Fruit fly (Drosophila melanogaster) whole organism, pupa: ENCODE measurements around the gene CG13766.

Experiments
- CG14655 ChIP-seq: fragments of 200-800 bp; sonication (Bioruptor generic); optimal IDR thresholded peaks from 3 replicates; lab custom pipeline; 2017; ENCODE audit warnings: mild to moderate bottlenecking, missing biosample characterization, missing genetic modification reagents, missing genetic modification characterization
- CG15710 ChIP-seq: fragments of 200-800 bp; sonication (Bioruptor generic); optimal IDR thresholded peaks from 2 replicates; lab custom pipeline; 2018; ENCODE audit warnings: missing biosample characterization, mild to moderate bottlenecking, missing genetic modification characterization, moderate library complexity
- CG17806 ChIP-seq: fragments of 200-800 bp; sonication (Bioruptor generic); optimal IDR thresholded peaks from 2 replicates; lab custom pipeline; 2018; ENCODE audit warnings: missing biosample characterization, mild to moderate bottlenecking, missing genetic modification characterization, moderate library complexity
- CG32121 ChIP-seq: fragments of 200-800 bp; sonication (Bioruptor generic); IDR thresholded peaks from 2 replicates; pipeline ENCODE4 v1.3.6; 2022; ENCODE audit warnings: missing biosample characterization, missing genetic modification characterization
- CG8159 ChIP-seq: fragments of 200-800 bp; sonication (Bioruptor generic); optimal IDR thresholded peaks from 3 replicates; lab custom pipeline; 2018; ENCODE audit warnings: missing biosample characterization, mild to moderate bottlenecking, missing genetic modification characterization, moderate library complexity
- EcR ChIP-seq: fragments of 200-800 bp; sonication (Bioruptor generic); optimal IDR thresholded peaks from 3 replicates; lab custom pipeline; 2019; ENCODE audit warnings: missing biosample characterization, missing genetic modification characterization, mild to moderate bottlenecking, moderate library complexity, missing genetic modification reagents
- Pif1A ChIP-seq: fragments of 200-800 bp; sonication (Bioruptor generic); optimal IDR thresholded peaks from 3 replicates; lab custom pipeline; 2016; ENCODE audit warnings: missing biosample characterization, missing genetic modification characterization
- fd96Ca ChIP-seq: fragments of 200-800 bp; sonication (Bioruptor generic); IDR thresholded peaks from 3 replicates; pipeline ENCODE4 v1.3.6; 2022; ENCODE audit warnings: missing biosample characterization, missing genetic modification characterization
- gl ChIP-seq: fragments of 200-800 bp; sonication (Bioruptor generic); optimal IDR thresholded peaks from 2 replicates; lab custom pipeline; 2018; ENCODE audit warnings: missing biosample characterization, mild to moderate bottlenecking, missing genetic modification characterization

DNA sequence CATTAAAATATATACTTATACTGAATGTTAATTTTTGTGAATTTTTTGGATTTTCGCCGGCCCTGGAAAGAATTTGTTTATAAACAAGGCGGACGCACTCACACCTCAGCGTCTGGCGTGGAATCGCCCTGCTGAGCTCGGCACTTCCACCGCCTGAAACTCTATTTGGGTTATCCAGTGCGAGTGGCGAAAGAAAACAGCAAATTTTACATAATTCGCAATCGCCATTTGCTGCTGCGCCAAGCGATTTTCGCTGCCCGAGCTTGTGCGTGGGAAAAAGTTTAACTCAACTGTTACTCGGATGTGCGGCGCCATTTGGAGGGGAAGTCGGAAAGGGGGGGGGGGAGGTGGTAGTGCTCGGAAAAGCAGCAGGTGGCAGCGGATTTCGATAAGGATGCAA is 33.0 kb downstream of the CG13766 start:
- TF ChIP-seq CG14655 (no peak), Pif1A (no peak), gl (tag; lab: Kevin White, UChicago) (no peak), CG17806 (no peak), EcR (GFP tag; lab: Kevin White, UChicago) (no peak), CG32121 (GFP tag; lab: Robert Waterston, UW) (no peak), CG15710 (tag; lab: Kevin White, UChicago) (no peak), CG8159 (tag; lab: Kevin White, UChicago) (no peak), fd96Ca (no peak)
